Worm (Caenorhabditis elegans): Measurements from ENCODE around the gene acr-24.

acr-24 gene

ce11 chrIV:15530486-15530885 is 33.1 kb downstream of the acr-24 start (continued):
- peak; percentile 35 for TF ChIP-seq dsc-1 (tag; optimal IDR thresholded peaks at IDR 0.05)

ce11 chrIV:15537338-15537737 is 40.0 kb downstream of the acr-24 start:
- TF ChIP-seq nhr-19 (GFP tag; conservative IDR thresholded peaks at IDR 0.05) (no peak), dpl-1 (GFP tag; optimal IDR thresholded peaks at IDR 0.05) (no peak), ztf-4 (tag; optimal IDR thresholded peaks at IDR 0.05) (no peak), unc-86 (tag; optimal IDR thresholded peaks at IDR 0.05) (no peak), efl-1 (optimal IDR thresholded peaks at IDR 0.05) (no peak), efl-1 (GFP tag; optimal IDR thresholded peaks at IDR 0.05 in 1 of 2) (no peak), sptf-1 (tag; optimal IDR thresholded peaks at IDR 0.05) (no peak), ceh-63 (GFP tag; optimal IDR thresholded peaks at IDR 0.05) (no peak), nhr-84 (tag; optimal IDR thresholded peaks at IDR 0.05) (no peak), lir-3 (tag; optimal IDR thresholded peaks at IDR 0.05; ENCODE audit: poor library complexity) (no peak), rnt-1 (tag; optimal IDR thresholded peaks at IDR 0.05) (no peak), F16B12.6 (tag; optimal IDR thresholded peaks at IDR 0.05) (no peak), tlp-1 (tag; optimal IDR thresholded peaks at IDR 0.05) (no peak), pag-3 (tag; optimal IDR thresholded peaks at IDR 0.05; ENCODE audit: borderline replicate concordance, insufficient read depth) (no peak), unc-30 (tag; optimal IDR thresholded peaks at IDR 0.05) (no peak), grh-1 (GFP tag; IDR thresholded peaks at IDR 0.05) (no peak), egl-13 (tag; optimal IDR thresholded peaks at IDR 0.05) (no peak)

- TF ChIP-seq pax-3 (tag; optimal IDR thresholded peaks at IDR 0.05) (no peak), mdl-1 (tag; optimal IDR thresholded peaks at IDR 0.05) (no peak)
Measured at ce11 chrIV:15539447-15539994, 42.2 kb downstream of the acr-24 start, which contains the start of gene Y73F8A.35. Y73F8A.35 (minus strand) TSS chrIV:15539944.

- TF ChIP-seq rnt-1 (tag; optimal IDR thresholded peaks at IDR 0.05): no peak
- no peak for TF ChIP-seq ztf-4 (tag; optimal IDR thresholded peaks at IDR 0.05)
- no peak for TF ChIP-seq pax-3 (tag; optimal IDR thresholded peaks at IDR 0.05)
- no peak for TF ChIP-seq tbx-2 (tag; optimal IDR thresholded peaks at IDR 0.05)
- no peak for TF ChIP-seq unc-30 (tag; optimal IDR thresholded peaks at IDR 0.05)
- TF ChIP-seq snu-23 (GFP tag; optimal IDR thresholded peaks at IDR 0.05): no peak
- TF ChIP-seq vab-15 (tag; optimal IDR thresholded peaks at IDR 0.05): no peak
- TF ChIP-seq Y116A8C.19 (tag; optimal IDR thresholded peaks at IDR 0.05; ENCODE audit: borderline replicate concordance): no peak
- no peak for TF ChIP-seq isw-1 (GFP tag; IDR thresholded peaks at IDR 0.05)
- no peak for TF ChIP-seq mab-9 (GFP tag; IDR thresholded peaks at IDR 0.05)
- no peak for TF ChIP-seq elt-3 (tag; optimal IDR thresholded peaks at IDR 0.05)
- no peak for TF ChIP-seq dsc-1 (tag; optimal IDR thresholded peaks at IDR 0.05)
Measured at ce11 chrIV:15554771-15555170, 57.4 kb downstream of the acr-24 start.

- no peak for TF ChIP-seq lir-3 (tag; optimal IDR thresholded peaks at IDR 0.05; ENCODE audit: poor library complexity)
- TF ChIP-seq fkh-4 (tag; optimal IDR thresholded peaks at IDR 0.05; ENCODE audit: borderline replicate concordance): no peak
- TF ChIP-seq elt-2 (tag; optimal IDR thresholded peaks at IDR 0.05): peak; percentile 79
- TF ChIP-seq fkh-8 (tag; optimal IDR thresholded peaks at IDR 0.05): no peak
Measured at ce11 chrIV:15559065-15559464, 61.7 kb downstream of the acr-24 start.

All from whole organism, L1 larva.